Worm (Caenorhabditis elegans) whole organism, dauer: ENCODE data around the gene denn-4.

Experiments used
- unc-62 ChIP-seq: sonication (generic microtip); optimal IDR thresholded peaks from 2 replicates; lab custom pipeline; 2017; ENCODE audit warnings: missing biosample characterization, missing genetic modification reagents, missing genetic modification characterization

Gene denn-4

DNA sequence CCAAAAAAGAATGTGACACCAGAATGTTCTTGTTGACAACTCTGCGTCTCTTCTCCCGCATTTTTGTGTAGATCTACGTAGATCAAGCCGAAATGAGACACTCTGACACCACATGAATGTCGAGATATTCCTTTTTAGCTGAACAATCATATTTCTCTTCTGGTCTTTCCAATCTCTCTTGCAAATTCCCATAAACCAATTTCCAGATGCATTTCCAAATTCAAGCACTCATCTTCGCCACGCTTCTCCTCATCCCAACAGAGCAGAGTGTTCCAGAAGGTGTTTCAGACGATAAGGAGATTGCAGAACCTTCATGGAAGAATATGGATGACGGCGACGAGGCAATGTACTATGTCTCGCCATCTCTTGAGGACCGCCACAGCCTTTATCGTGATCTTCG is 56.0 kb downstream of the denn-4 start, which contains the start of gene Y76B12C.8:
TSS of gene Y76B12C.8 (plus strand) at position 207 of the 400 bp plus-strand sequence.
- no peak for TF ChIP-seq unc-62 (GFP tag; lab: Kevin White, UChicago)

DNA sequence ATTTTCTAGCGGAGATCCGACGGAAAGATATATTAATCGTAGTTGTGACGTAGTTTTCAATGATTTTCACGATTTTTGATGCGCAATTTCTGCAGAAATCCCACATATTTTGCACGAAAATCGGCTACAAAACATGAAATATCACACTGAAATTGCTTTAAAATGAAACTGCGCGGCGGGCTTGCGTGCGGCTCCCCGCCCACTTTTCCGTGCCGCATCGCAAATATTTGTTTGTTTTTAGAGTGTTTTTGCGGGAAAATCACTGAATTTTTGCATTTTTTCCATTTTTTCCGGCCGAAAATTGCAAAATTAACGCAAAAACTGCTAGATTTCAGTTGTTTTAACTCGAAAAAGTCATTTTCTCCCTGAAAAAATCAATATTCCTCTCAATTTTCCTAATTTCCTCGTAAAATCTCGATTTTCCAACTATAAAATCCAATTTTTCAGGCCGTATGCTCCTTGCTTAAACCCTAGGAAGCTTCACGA is 57.2 kb downstream of the denn-4 start, which contains the start of gene Y76B12C.6:
TSS of gene Y76B12C.6 (plus strand) at position 436 of the 486 bp plus-strand sequence.
- no peak for TF ChIP-seq unc-62 (GFP tag; lab: Kevin White, UChicago)

DNA sequence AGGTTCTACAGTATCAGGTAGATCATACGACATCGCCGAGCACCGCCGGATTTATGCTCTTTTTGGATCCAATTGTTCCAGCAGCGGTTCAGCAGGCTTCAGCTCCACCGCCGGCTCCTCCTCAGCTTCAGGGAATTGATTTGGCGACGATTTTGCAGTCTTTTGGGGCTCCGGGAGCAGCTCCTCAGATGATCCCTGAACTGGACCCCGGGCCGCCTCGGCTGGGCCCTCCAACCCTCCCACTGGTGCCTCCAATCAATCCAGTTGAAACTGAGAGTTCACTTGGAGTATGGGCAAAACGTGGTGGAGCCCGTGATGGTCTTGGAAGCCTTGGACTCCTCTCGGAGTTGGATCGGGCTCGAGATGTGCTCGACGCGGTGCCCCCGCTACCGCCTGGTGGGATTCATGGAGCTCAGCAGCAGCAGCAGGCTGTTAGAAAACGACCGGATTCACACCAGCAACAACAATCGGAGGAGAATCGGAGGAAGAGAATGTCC is 67.1 kb downstream of the denn-4 start:
- no peak for TF ChIP-seq unc-62 (GFP tag; lab: Kevin White, UChicago)

DNA sequence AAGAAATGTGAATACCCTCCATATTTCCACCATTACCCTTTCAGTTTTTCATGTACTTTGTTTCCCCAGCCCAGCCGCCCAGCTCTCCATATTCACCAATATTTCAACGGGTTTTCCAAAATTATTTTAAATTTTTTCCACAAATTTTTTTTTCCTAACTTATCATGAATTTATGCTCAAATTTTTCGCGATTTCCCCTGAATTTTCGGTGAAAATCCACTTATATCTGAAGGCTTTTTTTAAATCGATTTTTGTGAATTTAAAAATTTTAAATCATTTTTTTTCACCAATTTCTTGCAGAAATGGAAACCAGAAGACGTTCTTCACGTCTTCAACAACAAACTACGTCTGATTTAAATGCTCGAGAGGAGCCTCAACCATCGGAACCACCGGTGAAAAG is 69.0 kb downstream of the denn-4 start, which contains the start of gene xpc-1:
TSS of gene xpc-1 (plus strand) at position 301 of the 400 bp plus-strand sequence.
- TF ChIP-seq unc-62 (GFP tag; lab: Kevin White, UChicago) = no peak
